Fruit fly (Drosophila melanogaster): ENCODE data around the gene CG5676.

DNA sequence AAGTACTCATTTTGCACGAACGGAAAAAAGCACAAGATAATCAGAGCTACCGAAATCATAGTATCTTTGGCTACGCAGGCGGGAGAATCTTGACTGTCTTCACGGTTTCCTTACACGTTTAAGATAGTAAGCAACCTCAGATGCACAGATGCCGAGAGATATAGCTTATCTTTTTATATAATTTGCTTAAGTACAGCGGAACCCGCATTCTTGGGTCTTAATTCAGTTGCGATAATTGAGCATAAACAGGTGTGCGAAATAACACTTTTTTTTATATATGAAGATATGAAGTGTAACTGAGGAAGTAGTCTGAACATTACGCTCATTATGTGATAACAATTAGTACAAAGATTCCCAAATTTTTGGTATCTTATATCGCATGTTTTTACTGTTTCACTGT, 25.1 kb upstream of the CG5676 start, which contains the start of gene CG34043:
- TF ChIP-seq cg (GFP tag; optimal IDR thresholded peaks at IDR 0.05) (no peak), CG2712 (tag; optimal IDR thresholded peaks at IDR 0.05) (no peak), jing (GFP tag; optimal IDR thresholded peaks at IDR 0.05) (no peak)

All from whole organism, embryonic.